Worm (Caenorhabditis elegans) whole organism, L4/young adult: ENCODE measurements around the gene T26H5.10.

ENCODE experiments used
- W03F9.2 ChIP-seq: fragments of 150-350 bp; optimal IDR thresholded peaks from 2 replicates; lab custom pipeline; 2014; ENCODE audit warnings: missing biosample characterization, missing genetic modification characterization
- dao-5 ChIP-seq: sonication (generic microtip); optimal IDR thresholded peaks from 2 replicates; lab custom pipeline; 2016; ENCODE audit warnings: missing genotype, missing genetic modification characterization, moderate library complexity, missing compliant biosample characterization
- him-1 ChIP-seq: sonication (generic microtip); optimal IDR thresholded peaks from 2 replicates; lab custom pipeline; 2016; ENCODE audit warnings: missing genotype, missing genetic modification reagents, missing genetic modification characterization, missing compliant biosample characterization

- no peak for TF ChIP-seq him-1 (tag; lab: Kevin White, UChicago)
- TF ChIP-seq W03F9.2 (tag; lab: Kevin White, UChicago): no peak
- no peak for TF ChIP-seq dao-5 (tag; lab: Kevin White, UChicago)
Observed at ce11 chrV:15479825-15480224, 36.2 kb upstream of the T26H5.10 start.
